Fruit fly (Drosophila melanogaster): Measurements from ENCODE around the gene CG17219.
A peak's percentile ranks its signal among the peaks of the same experiment; 100 is the strongest.

Gene CG17219

dm6 chr2L:3039774-3040173, 10.7 kb downstream of the CG17219 start, which contains the start of the genes cnir and CG17221 (continued):
- TF ChIP-seq CG18011 (GFP tag; optimal IDR thresholded peaks at IDR 0.05) (peak; percentile 61), Lim3 (GFP tag; IDR thresholded peaks at IDR 0.05) (no peak), crc (GFP tag; optimal IDR thresholded peaks at IDR 0.05) (peak; percentile 57), CG14667 (GFP tag; IDR thresholded peaks at IDR 0.05) (no peak), CG9876 (GFP tag; optimal IDR thresholded peaks at IDR 0.05) (no peak), az2 (GFP tag; optimal IDR thresholded peaks at IDR 0.05) (peak; percentile 75), Rx (GFP tag; IDR thresholded peaks at IDR 0.05) (no peak), Rfx (GFP tag; IDR thresholded peaks at IDR 0.05) (peak; percentile 68), ewg (GFP tag; optimal IDR thresholded peaks at IDR 0.05) (no peak), CG2712 (tag; optimal IDR thresholded peaks at IDR 0.05) (peak; percentile 72), CG10267 (tag; optimal IDR thresholded peaks at IDR 0.05) (peak; percentile 97), NFAT (GFP tag; IDR thresholded peaks at IDR 0.05) (peak; percentile 47; the same call in 1 of the 2 replicates), CG17186 (GFP tag; optimal IDR thresholded peaks at IDR 0.05) (peak; percentile 53), CG11723 (GFP tag; optimal IDR thresholded peaks at IDR 0.05) (peak; percentile 34), CG10462 (GFP tag; optimal IDR thresholded peaks at IDR 0.05) (peak; percentile 61), sim (GFP tag; IDR thresholded peaks at IDR 0.05) (no peak), CG11398 (GFP tag; optimal IDR thresholded peaks at IDR 0.05) (peak; percentile 38), CG6272 (GFP tag; IDR thresholded peaks at IDR 0.05) (peak; percentile 17; the same call in 1 of the 2 replicates), CG15073 (GFP tag; optimal IDR thresholded peaks at IDR 0.05) (no peak), stwl (tag; optimal IDR thresholded peaks at IDR 0.05) (peak; percentile 81), tup (GFP tag; optimal IDR thresholded peaks at IDR 0.05) (peak; percentile 43), CG11093 (GFP tag; IDR thresholded peaks at IDR 0.05) (no peak), Dref (GFP tag; IDR thresholded peaks at IDR 0.05) (peak; percentile 56), Lhr (GFP tag; optimal IDR thresholded peaks at IDR 0.05) (no peak), aop (GFP tag; IDR thresholded peaks at IDR 0.05) (no peak), CG14050 (GFP tag; IDR thresholded peaks at IDR 0.05) (no peak), bab2 (GFP tag; optimal IDR thresholded peaks at IDR 0.05) (peak; percentile 70), CG12942 (GFP tag; optimal IDR thresholded peaks at IDR 0.05) (peak; percentile 54), ash1 (GFP tag; optimal IDR thresholded peaks at IDR 0.05) (no peak), CG10274 (GFP tag; optimal IDR thresholded peaks at IDR 0.05) (no peak), lbe (GFP tag; optimal IDR thresholded peaks at IDR 0.05) (peak; percentile 81), gsb-n (tag; optimal IDR thresholded peaks at IDR 0.05) (peak; percentile 23), D19B (GFP tag; optimal IDR thresholded peaks at IDR 0.05) (no peak), Sry-β (GFP tag; optimal IDR thresholded peaks at IDR 0.05) (no peak), pros (GFP tag; optimal IDR thresholded peaks at IDR 0.05) (no peak), CG3065 (GFP tag; optimal IDR thresholded peaks at IDR 0.05) (no peak), unpg (GFP tag; optimal IDR thresholded peaks at IDR 0.05) (peak; percentile 70), Sox102F (GFP tag; optimal IDR thresholded peaks at IDR 0.05) (peak; percentile 60), Fer2 (tag; optimal IDR thresholded peaks at IDR 0.05) (peak; percentile 72), CG6791 (GFP tag; IDR thresholded peaks at IDR 0.05; ENCODE audit: partially characterized antibody) (no peak)

dm6 chr2L:3041918-3042615, 13.0 kb downstream of the CG17219 start, which contains the start of gene CG17261:
TSS of gene CG17261 (plus strand) at chr2L:3042551.
- TF ChIP-seq crc (GFP tag; optimal IDR thresholded peaks at IDR 0.05) (no peak), gt (GFP tag; IDR thresholded peaks at IDR 0.05) (no peak), Mrtf (GFP tag; IDR thresholded peaks at IDR 0.05) (no peak), CG15269 (tag; optimal IDR thresholded peaks at IDR 0.05) (peak; percentile 55), CG12659 (GFP tag; optimal IDR thresholded peaks at IDR 0.05) (peak; percentile 45), GATAe (GFP tag; conservative IDR thresholded peaks at IDR 0.05) (no peak), tna (GFP tag; IDR thresholded peaks at IDR 0.05; ENCODE audit: partially characterized antibody) (no peak), CG11696 (GFP tag; IDR thresholded peaks at IDR 0.05) (no peak), sob (GFP tag; IDR thresholded peaks at IDR 0.05) (peak; percentile 47; the same call in 1 of the 2 replicates), Sox100B (GFP tag; optimal IDR thresholded peaks at IDR 0.05) (no peak), grau (tag; optimal IDR thresholded peaks at IDR 0.05) (peak; percentile 49), CG11504 (tag; optimal IDR thresholded peaks at IDR 0.05) (peak; percentile 38), zfh1 (GFP tag; IDR thresholded peaks at IDR 0.05) (no peak)

All from whole organism, embryonic.